Fruit fly (Drosophila melanogaster): ENCODE measurements around the gene RhoGAP16F.

Gene RhoGAP16F

dm6 chrX:18052135-18052534, 40.8 kb upstream of the RhoGAP16F start:
- TF ChIP-seq CG1832 (GFP tag; optimal IDR thresholded peaks at IDR 0.05) (peak; percentile 32), CTCF (GFP tag; optimal IDR thresholded peaks at IDR 0.05) (peak; percentile 86), fd64A (GFP tag; optimal IDR thresholded peaks at IDR 0.05) (no peak), Adf1 (GFP tag; IDR thresholded peaks at IDR 0.05) (peak; percentile 62), C15 (GFP tag; IDR thresholded peaks at IDR 0.05) (no peak), Hr51 (GFP tag; optimal IDR thresholded peaks at IDR 0.05) (peak in 1 of 2 experiments; percentile 7), knrl (GFP tag; IDR thresholded peaks at IDR 0.05; ENCODE audit: partially characterized antibody) (no peak), Ets65A (GFP tag) (peak; percentile 84)

DNA sequence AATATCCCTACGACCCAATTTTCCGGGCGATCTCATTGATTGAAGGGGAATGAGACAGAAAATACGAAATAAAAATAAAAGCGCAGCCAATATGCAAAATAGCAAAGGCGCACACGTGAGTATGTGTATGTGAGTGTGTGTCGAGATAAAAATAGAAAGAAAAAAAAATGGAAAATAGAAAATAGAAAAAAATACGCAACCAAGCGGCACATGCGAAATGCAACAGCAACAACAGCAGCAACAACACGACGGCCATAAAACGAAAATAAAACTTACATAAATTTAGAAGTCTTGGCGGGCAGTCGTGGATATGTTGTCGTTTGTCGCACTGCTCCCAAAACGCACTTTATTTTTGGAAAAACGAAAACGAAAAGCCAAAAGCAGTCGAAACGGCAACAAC, 35.7 kb upstream of the RhoGAP16F start:
- TF ChIP-seq Drgx (GFP tag; IDR thresholded peaks at IDR 0.05): 0 out of 2 replicates have a peak, but pooled peaks have one; percentile 30
- TF ChIP-seq peb (GFP tag; IDR thresholded peaks at IDR 0.05): no peak
- TF ChIP-seq ato (GFP tag; IDR thresholded peaks at IDR 0.05; ENCODE audit: partially characterized antibody): no peak
- TF ChIP-seq Asciz (GFP tag; optimal IDR thresholded peaks at IDR 0.05): no peak
- no peak for TF ChIP-seq CG7745 (tag; optimal IDR thresholded peaks at IDR 0.05)
- no peak for TF ChIP-seq CG17328 (GFP tag; IDR thresholded peaks at IDR 0.05)
- no peak for TF ChIP-seq vfl (GFP tag; optimal IDR thresholded peaks at IDR 0.05)

dm6 chrX:18058108-18058507, 34.8 kb upstream of the RhoGAP16F start:
- 0 out of 3 replicates have a peak, but pooled peaks have one; percentile 23 for TF ChIP-seq row (GFP tag; IDR thresholded peaks at IDR 0.05)
- no peak for TF ChIP-seq jing (GFP tag; optimal IDR thresholded peaks at IDR 0.05)
- peak; percentile 38 for TF ChIP-seq dmrt99B (tag; optimal IDR thresholded peaks at IDR 0.05)
- TF ChIP-seq CG13296 (GFP tag; optimal IDR thresholded peaks at IDR 0.05): peak; percentile 20
- peak; percentile 44 for TF ChIP-seq lab (GFP tag; optimal IDR thresholded peaks at IDR 0.05)
- peak; percentile 24 for TF ChIP-seq Fer1 (GFP tag; optimal IDR thresholded peaks at IDR 0.05)
- TF ChIP-seq chinmo (GFP tag; IDR thresholded peaks at IDR 0.05; ENCODE audit: partially characterized antibody): no peak
- peak; percentile 38 for TF ChIP-seq CG7839 (tag; optimal IDR thresholded peaks at IDR 0.05)
- no peak for TF ChIP-seq Usf (GFP tag; optimal IDR thresholded peaks at IDR 0.05)
- TF ChIP-seq CG31441 (GFP tag; IDR thresholded peaks at IDR 0.05): 0 out of 2 replicates have a peak, but pooled peaks have one; percentile 16
- 0 out of 3 replicates have a peak, but pooled peaks have one; percentile 11 for TF ChIP-seq CG17361 (GFP tag; IDR thresholded peaks at IDR 0.05)
- peak; percentile 41 for TF ChIP-seq CG11504 (tag; optimal IDR thresholded peaks at IDR 0.05)
- TF ChIP-seq gem (tag; optimal IDR thresholded peaks at IDR 0.05): peak; percentile 32
- peak; percentile 26 for TF ChIP-seq grau (tag; optimal IDR thresholded peaks at IDR 0.05)
- no peak for TF ChIP-seq Doc3 (GFP tag; IDR thresholded peaks at IDR 0.05; ENCODE audit: partially characterized antibody)
- no peak for TF ChIP-seq ci (GFP tag; IDR thresholded peaks at IDR 0.05)
- peak; percentile 43 for TF ChIP-seq CG7556 (GFP tag; optimal IDR thresholded peaks at IDR 0.05)
- TF ChIP-seq CG2120 (GFP tag; optimal IDR thresholded peaks at IDR 0.05): peak; percentile 30
- TF ChIP-seq CG10543 (GFP tag; optimal IDR thresholded peaks at IDR 0.05): no peak
- TF ChIP-seq Hand (GFP tag; optimal IDR thresholded peaks at IDR 0.05): peak; percentile 39
- no peak for TF ChIP-seq rib (GFP tag; IDR thresholded peaks at IDR 0.05)
- peak; percentile 22 for TF ChIP-seq Hmr (GFP tag; optimal IDR thresholded peaks at IDR 0.05)
- peak; percentile 11 for TF ChIP-seq phol (tag; optimal IDR thresholded peaks at IDR 0.05)
- TF ChIP-seq CG6689 (GFP tag; IDR thresholded peaks at IDR 0.05): 0 out of 2 replicates have a peak, but pooled peaks have one; percentile 8
- no peak for TF ChIP-seq CG13624 (GFP tag; optimal IDR thresholded peaks at IDR 0.05)
- peak; percentile 5 for TF ChIP-seq CG12659 (GFP tag; optimal IDR thresholded peaks at IDR 0.05)
- TF ChIP-seq CG3281 (GFP tag; optimal IDR thresholded peaks at IDR 0.05): peak; percentile 5
- peak; percentile 2 for TF ChIP-seq CG10147 (GFP tag; optimal IDR thresholded peaks at IDR 0.05)
- peak; percentile 8 for TF ChIP-seq CG2712 (tag; optimal IDR thresholded peaks at IDR 0.05)
- no peak for TF ChIP-seq BEAF-32 (GFP tag; optimal IDR thresholded peaks at IDR 0.05)
- peak; percentile 1 for TF ChIP-seq CG15514 (GFP tag; optimal IDR thresholded peaks at IDR 0.05)
- TF ChIP-seq Meics (GFP tag; optimal IDR thresholded peaks at IDR 0.05): peak; percentile 31
- TF ChIP-seq gsb-n (tag; optimal IDR thresholded peaks at IDR 0.05): no peak

All from whole organism, embryonic.